Worm (Caenorhabditis elegans) whole organism, young adult: ENCODE results near the gene M03A1.3.

Source experiments
- ama-1 ChIP-seq, 3 experiments: fragments of 150-350 bp in 1 of 3; sonication (generic microtip) in 2 of 3; optimal IDR thresholded peaks; 2 replicates each; lab custom pipeline; 2014 to 2018; ENCODE audit warnings: missing biosample characterization in 2 of 3, missing genetic modification characterization in 2 of 3, missing genetic modification reagents in 2 of 3
- nhr-179 ChIP-seq: sonication (generic microtip); optimal IDR thresholded peaks from 2 replicates; lab custom pipeline; 2016; ENCODE audit warnings: mild to moderate bottlenecking, missing genetic modification characterization, missing compliant biosample characterization
- pbrm-1 ChIP-seq: fragments of 200-800 bp; sonication (Bioruptor generic); IDR thresholded peaks from 2 replicates; pipeline ENCODE4 v1.3.6; 2022; ENCODE audit warnings: missing genetic modification reagents, missing genetic modification characterization, missing compliant biosample characterization
- ztf-28 ChIP-seq: fragments of 200-800 bp; sonication (Bioruptor generic); IDR thresholded peaks from 2 replicates; pipeline ENCODE4 v1.3.6; 2022; ENCODE audit warnings: missing genetic modification reagents, missing genetic modification characterization, missing compliant biosample characterization

- no peak for TF ChIP-seq ztf-28 (GFP tag; lab: Robert Waterston, UW)
- TF ChIP-seq ama-1 (optimal IDR thresholded peaks at IDR 0.05; lab: Kevin White, UChicago): no peak
- no peak for TF ChIP-seq ama-1 (GFP tag; optimal IDR thresholded peaks at IDR 0.05; lab: Kevin White, UChicago)
- no peak for TF ChIP-seq nhr-179 (tag; lab: Kevin White, UChicago)
- TF ChIP-seq pbrm-1 (GFP tag; lab: Robert Waterston, UW): no peak
These were observed 39.9 kb downstream of the M03A1.3 start for ce11 chrII:4597441-4597840.
